Worm (Caenorhabditis elegans) whole organism, mixed stage, embryonic: Measurements from ENCODE around the gene T04A8.13.

Experiments
- M03D4.4 ChIP-seq: sonication (generic microtip); optimal IDR thresholded peaks from 2 replicates; lab custom pipeline; 2017; ENCODE audit warnings: mild to moderate bottlenecking, missing genetic modification characterization, missing compliant biosample characterization
- bed-3 ChIP-seq: fragments of 200-800 bp; sonication (Bioruptor generic); optimal IDR thresholded peaks from 3 replicates; lab custom pipeline; 2018; ENCODE audit warnings: mild to moderate bottlenecking, missing genetic modification characterization, moderate library complexity, missing compliant biosample characterization
- blmp-1 ChIP-seq: fragments of 150-350 bp; optimal IDR thresholded peaks from 2 replicates; lab custom pipeline; 2014; ENCODE audit warnings: missing biosample characterization, missing genetic modification characterization
- ceh-39 ChIP-seq: fragments of 150-350 bp; optimal IDR thresholded peaks from 2 replicates; lab custom pipeline; 2014; ENCODE audit warnings: missing biosample characterization, missing genetic modification characterization
- ceh-43 ChIP-seq: fragments of 200-800 bp; sonication (Bioruptor generic); optimal IDR thresholded peaks from 2 replicates; lab custom pipeline; 2018; ENCODE audit warnings: mild to moderate bottlenecking, missing genetic modification characterization, moderate library complexity, missing compliant biosample characterization
- ceh-83 ChIP-seq: fragments of 200-800 bp; sonication (Bioruptor generic); optimal IDR thresholded peaks from 2 replicates; lab custom pipeline; 2018; ENCODE audit warnings: mild to moderate bottlenecking, missing genetic modification characterization, missing compliant biosample characterization
- cnd-1 ChIP-seq: fragments of 200-800 bp; sonication (Bioruptor generic); optimal IDR thresholded peaks from 2 replicates; lab custom pipeline; 2018; ENCODE audit warnings: mild to moderate bottlenecking, missing genetic modification characterization, missing compliant biosample characterization
- drap-1 ChIP-seq: fragments of 200-800 bp; sonication (Bioruptor generic); optimal IDR thresholded peaks from 3 replicates; lab custom pipeline; 2018; ENCODE audit warnings: mild to moderate bottlenecking, missing genetic modification characterization, missing compliant biosample characterization
- elt-3 ChIP-seq: fragments of 150-350 bp; optimal IDR thresholded peaks from 2 replicates; lab custom pipeline; 2014; ENCODE audit warnings: missing biosample characterization, missing genetic modification characterization
- flh-1 ChIP-seq: fragments of 200-800 bp; sonication (Bioruptor generic); optimal IDR thresholded peaks from 2 replicates; lab custom pipeline; 2018; ENCODE audit warnings: mild to moderate bottlenecking, missing genetic modification characterization, moderate library complexity, missing compliant biosample characterization
- ham-2 ChIP-seq: fragments of 200-800 bp; sonication (Bioruptor generic); optimal IDR thresholded peaks from 2 replicates; lab custom pipeline; 2018; ENCODE audit warnings: mild to moderate bottlenecking, missing genetic modification characterization, missing compliant biosample characterization
- hlh-1 ChIP-seq: fragments of 150-350 bp; optimal IDR thresholded peaks from 2 replicates; lab custom pipeline; 2014; ENCODE audit warnings: missing biosample characterization, missing genetic modification reagents, missing genetic modification characterization
- lin-13 ChIP-seq: fragments of 150-350 bp; optimal IDR thresholded peaks from 2 replicates; lab custom pipeline; 2014; ENCODE audit warnings: missing biosample characterization, missing genetic modification characterization
- lin-32 ChIP-seq: fragments of 200-800 bp; sonication (Bioruptor generic); optimal IDR thresholded peaks from 2 replicates; lab custom pipeline; 2018; ENCODE audit warnings: mild to moderate bottlenecking, missing genetic modification characterization, missing compliant biosample characterization
- lsy-2 ChIP-seq: fragments of 150-350 bp; optimal IDR thresholded peaks from 2 replicates; lab custom pipeline; 2014; ENCODE audit warnings: missing biosample characterization, missing genetic modification characterization
- mep-1 ChIP-seq: fragments of 150-350 bp; optimal IDR thresholded peaks from 2 replicates; lab custom pipeline; 2017; ENCODE audit warnings: missing biosample characterization, missing genetic modification reagents, missing genetic modification characterization, inconsistent platforms
- mls-2 ChIP-seq: sonication (generic microtip); optimal IDR thresholded peaks from 2 replicates; lab custom pipeline; 2016; ENCODE audit warnings: mild to moderate bottlenecking, missing genetic modification characterization, moderate library complexity, missing compliant biosample characterization
- nhr-12 ChIP-seq: fragments of 150-350 bp; optimal IDR thresholded peaks from 2 replicates; lab custom pipeline; 2014; ENCODE audit warnings: missing biosample characterization, missing genetic modification characterization
- nhr-2 ChIP-seq: fragments of 150-350 bp; optimal IDR thresholded peaks from 2 replicates; lab custom pipeline; 2014; ENCODE audit warnings: missing biosample characterization, missing genetic modification characterization
- nhr-237 ChIP-seq: fragments of 150-350 bp; optimal IDR thresholded peaks from 2 replicates; lab custom pipeline; 2014; ENCODE audit warnings: missing biosample characterization, missing genetic modification characterization
- nhr-28 ChIP-seq: fragments of 150-350 bp; optimal IDR thresholded peaks from 2 replicates; lab custom pipeline; 2014; ENCODE audit warnings: missing biosample characterization, missing genetic modification characterization
- nhr-76 ChIP-seq: sonication (generic microtip); optimal IDR thresholded peaks from 2 replicates; lab custom pipeline; 2017; ENCODE audit warnings: missing biosample characterization, missing genetic modification characterization
- pha-4 ChIP-seq: fragments of 150-350 bp; optimal IDR thresholded peaks from 2 replicates; lab custom pipeline; 2018; ENCODE audit warnings: missing biosample characterization, missing genetic modification reagents, missing genetic modification characterization
- sem-2 ChIP-seq: fragments of 200-800 bp; sonication (Bioruptor generic); optimal IDR thresholded peaks from 2 replicates; lab custom pipeline; 2018; ENCODE audit warnings: mild to moderate bottlenecking, missing genetic modification characterization, missing compliant biosample characterization
- sptf-1 ChIP-seq: sonication (generic microtip); optimal IDR thresholded peaks from 2 replicates; lab custom pipeline; 2017; ENCODE audit warnings: mild to moderate bottlenecking, missing genetic modification characterization, moderate library complexity, missing compliant biosample characterization
- tbx-8 ChIP-seq: fragments of 200-800 bp; sonication (Bioruptor generic); optimal IDR thresholded peaks from 2 replicates; lab custom pipeline; 2018; ENCODE audit warnings: mild to moderate bottlenecking, missing genetic modification characterization, moderate library complexity, missing compliant biosample characterization
- unc-120 ChIP-seq: sonication (generic microtip); optimal IDR thresholded peaks from 2 replicates; lab custom pipeline; 2017; ENCODE audit warnings: missing genetic modification characterization, missing compliant biosample characterization; ENCODE audit not compliant: poor library complexity, severe bottlenecking
- unc-39 ChIP-seq: fragments of 150-350 bp; optimal IDR thresholded peaks from 2 replicates; lab custom pipeline; 2014; ENCODE audit warnings: missing biosample characterization, missing genetic modification characterization
- unc-62 ChIP-seq: fragments of 150-350 bp; optimal IDR thresholded peaks from 2 replicates; lab custom pipeline; 2014; ENCODE audit warnings: missing biosample characterization, missing genetic modification reagents, missing genetic modification characterization
- zip-8 ChIP-seq: fragments of 150-350 bp; optimal IDR thresholded peaks from 2 replicates; lab custom pipeline; 2014; ENCODE audit warnings: missing biosample characterization, missing genetic modification characterization

The T04A8.13 gene

DNA sequence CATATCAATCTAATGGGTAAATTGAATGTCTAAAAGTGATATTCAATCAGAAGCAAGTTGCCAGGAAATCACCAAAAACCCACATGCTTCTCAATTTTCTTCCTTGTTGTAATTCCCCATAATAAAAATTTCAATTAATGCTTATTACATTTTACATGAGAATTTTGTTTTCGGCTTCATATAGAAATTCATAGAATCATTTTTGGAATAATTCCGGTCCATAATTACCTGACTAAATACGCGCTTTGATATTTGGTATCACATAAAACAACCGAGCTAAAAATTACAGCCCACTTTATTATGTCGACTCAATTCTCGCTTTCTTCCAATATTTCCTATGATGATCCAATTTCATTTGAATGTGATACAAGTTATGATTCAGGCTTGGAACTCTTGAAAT lies 34.8 kb upstream of the T04A8.13 start, which contains the start of gene srg-13:
TSS of gene srg-13 (plus strand) at position 301 of the 400 bp plus-strand sequence.
- no peak for TF ChIP-seq sptf-1 (tag; lab: Kevin White, UChicago)
- no peak for TF ChIP-seq lin-13 (tag; lab: Kevin White, UChicago)
- no peak for TF ChIP-seq bed-3 (GFP tag; lab: Kevin White, UChicago)

DNA sequence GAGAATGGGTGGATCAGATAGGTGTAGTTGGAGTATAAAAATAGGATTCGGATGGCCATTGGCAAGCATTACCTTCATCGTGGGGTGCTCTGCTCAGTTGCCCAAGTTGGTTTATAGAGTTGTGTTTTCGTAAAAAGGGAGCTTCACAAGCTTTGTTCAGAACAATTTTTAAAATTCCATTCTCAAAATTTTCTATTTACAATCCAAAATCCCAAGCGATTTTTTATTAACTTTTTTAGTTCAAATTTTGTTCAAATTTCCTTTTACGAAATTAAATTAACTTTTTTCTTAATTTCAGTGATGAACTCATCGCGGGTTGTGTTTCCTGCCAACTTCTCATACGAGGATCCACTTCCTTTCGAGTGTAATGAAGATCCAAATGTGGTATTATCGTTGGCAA lies 29.3 kb upstream of the T04A8.13 start, which contains the start of gene srg-10:
TSS of gene srg-10 (plus strand) at position 301 of the 400 bp plus-strand sequence.
- no peak for TF ChIP-seq drap-1 (GFP tag; lab: Kevin White, UChicago)
- no peak for TF ChIP-seq ham-2 (GFP tag; lab: Kevin White, UChicago)
- TF ChIP-seq nhr-2 = no peak
- no peak for TF ChIP-seq lsy-2 (tag; lab: Kevin White, UChicago)
- TF ChIP-seq tbx-8 (GFP tag; lab: Kevin White, UChicago) = no peak
- TF ChIP-seq unc-120 = no peak
- TF ChIP-seq unc-62 (GFP tag; lab: Kevin White, UChicago) = no peak
- TF ChIP-seq elt-3 (tag; lab: Kevin White, UChicago) = no peak

DNA sequence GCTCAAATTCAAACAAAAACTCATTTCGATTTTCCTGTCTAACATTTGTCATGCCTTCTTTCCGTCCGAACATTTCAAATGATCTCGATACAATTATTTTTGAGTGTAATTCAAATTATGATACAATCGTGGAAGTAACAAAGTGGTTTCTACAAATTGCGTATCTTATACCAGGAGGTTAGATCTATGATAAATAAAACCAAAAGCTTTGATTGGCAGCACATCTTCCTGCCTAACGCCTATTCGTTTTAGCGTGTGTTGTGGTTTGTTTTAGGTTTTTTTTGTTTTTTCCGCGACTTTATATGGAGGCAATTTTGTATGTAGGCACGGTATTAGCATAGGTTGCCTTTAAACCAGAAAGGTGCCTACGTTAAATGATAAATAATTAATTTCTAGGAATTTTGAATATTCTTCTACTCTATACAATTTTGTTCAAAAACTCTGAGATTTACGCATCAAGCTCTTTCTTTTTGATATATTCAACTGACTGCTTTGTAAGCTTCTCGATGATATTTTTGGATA lies 26.8 kb upstream of the T04A8.13 start, which contains the start of gene srg-11:
TSS of gene srg-11 (plus strand) at position 51 of the 522 bp plus-strand sequence.
- TF ChIP-seq blmp-1 (no peak), ham-2 (GFP tag; lab: Kevin White, UChicago) (no peak), sem-2 (GFP tag; lab: Kevin White, UChicago) (no peak), nhr-237 (tag; lab: Kevin White, UChicago) (no peak), hlh-1 (tag; lab: Kevin White, UChicago) (no peak), ceh-39 (tag; lab: Kevin White, UChicago) (no peak), lin-13 (tag; lab: Kevin White, UChicago) (no peak), ceh-83 (no peak), nhr-28 (tag; lab: Kevin White, UChicago) (no peak), elt-3 (tag; lab: Kevin White, UChicago) (no peak)

DNA sequence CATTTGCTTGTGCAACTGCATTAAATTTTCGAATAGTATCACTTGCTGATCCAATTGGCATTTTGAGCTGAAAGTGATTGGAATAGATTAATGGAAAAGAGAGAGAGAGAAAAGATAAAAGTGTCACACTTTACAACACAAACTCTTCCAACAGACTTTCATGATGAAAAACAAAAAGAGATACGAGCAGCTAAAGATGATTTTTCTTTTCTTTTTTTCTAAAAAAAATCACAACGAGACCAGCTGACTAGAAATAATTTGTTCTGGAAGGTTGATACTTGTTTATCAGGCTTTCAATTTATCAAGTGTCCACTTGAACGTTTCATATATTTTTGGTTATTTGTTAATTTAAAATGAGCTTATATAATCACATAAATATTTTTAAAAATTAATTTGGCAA lies 19.6 kb upstream of the T04A8.13 start:
- no peak for TF ChIP-seq mls-2 (tag; lab: Kevin White, UChicago)
- TF ChIP-seq unc-62 (GFP tag; lab: Kevin White, UChicago) = peak; percentile 60

DNA sequence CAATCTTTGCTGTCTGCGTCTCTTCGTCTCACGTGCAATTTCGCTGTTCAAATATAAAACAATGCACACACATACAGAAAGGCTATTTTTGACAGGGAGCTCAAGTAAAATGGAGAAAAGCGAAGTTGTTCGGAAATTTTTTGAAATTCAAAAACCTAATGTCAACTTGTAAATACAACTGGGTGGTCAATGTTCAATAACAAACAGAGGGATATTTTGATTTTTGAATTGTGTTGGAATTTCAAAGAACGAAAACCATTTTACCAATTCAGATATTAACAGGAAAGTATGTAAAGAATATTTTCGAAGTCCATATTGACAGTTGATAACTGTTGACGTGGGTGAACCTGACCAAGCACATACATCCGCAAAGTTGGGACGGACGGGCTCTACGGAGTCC lies 18.4 kb upstream of the T04A8.13 start, which contains the start of gene tag-243:
TSS of gene tag-243 (minus strand) at position 101 of the 400 bp plus-strand sequence.
- TF ChIP-seq hlh-1 (tag; lab: Kevin White, UChicago) = no peak
- no peak for TF ChIP-seq bed-3 (GFP tag; lab: Kevin White, UChicago)
- no peak for TF ChIP-seq nhr-12
- no peak for TF ChIP-seq sptf-1 (tag; lab: Kevin White, UChicago)
- TF ChIP-seq M03D4.4 (tag; lab: Kevin White, UChicago) = no peak
- TF ChIP-seq unc-39 (tag; lab: Kevin White, UChicago) = no peak
- TF ChIP-seq blmp-1 = no peak

DNA sequence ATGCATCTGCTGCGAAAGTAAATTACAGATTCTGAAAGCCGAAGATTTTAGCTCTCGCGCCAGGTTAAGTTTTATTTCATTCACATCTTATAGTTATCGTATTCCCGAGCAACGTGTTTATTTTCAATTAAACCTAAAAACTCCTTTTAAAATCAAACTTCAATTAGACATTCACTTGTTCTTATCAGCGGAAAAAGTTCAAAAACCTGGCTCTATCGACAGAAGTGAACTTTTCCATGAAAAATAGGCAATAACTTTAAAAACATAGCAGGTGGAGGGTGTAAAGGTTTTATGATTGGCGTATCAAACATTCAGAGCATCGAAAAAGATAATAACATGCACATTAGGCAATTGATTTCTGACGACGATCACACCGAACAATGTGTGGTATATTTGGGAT lies 17.8 kb upstream of the T04A8.13 start, which contains the start of gene ppat-1:
TSS of gene ppat-1 (plus strand) at position 316 of the 400 bp plus-strand sequence.
- TF ChIP-seq zip-8 (tag; lab: Kevin White, UChicago) (no peak), blmp-1 (no peak), cnd-1 (no peak), ceh-83 (no peak), mep-1 (no peak), hlh-1 (tag; lab: Kevin White, UChicago) (no peak), nhr-12 (no peak), elt-3 (tag; lab: Kevin White, UChicago) (no peak), ham-2 (GFP tag; lab: Kevin White, UChicago) (no peak), nhr-28 (tag; lab: Kevin White, UChicago) (no peak), flh-1 (no peak), unc-62 (GFP tag; lab: Kevin White, UChicago) (no peak), lin-32 (GFP tag; lab: Kevin White, UChicago) (no peak), ceh-39 (tag; lab: Kevin White, UChicago) (no peak), nhr-76 (tag; lab: Kevin White, UChicago) (no peak), nhr-237 (tag; lab: Kevin White, UChicago) (no peak), drap-1 (GFP tag; lab: Kevin White, UChicago) (no peak), ceh-43 (GFP tag; lab: Kevin White, UChicago) (no peak), tbx-8 (GFP tag; lab: Kevin White, UChicago) (no peak), pha-4 (tag; lab: Kevin White, UChicago) (no peak)
